Worm (Caenorhabditis elegans): Measurements from ENCODE around the gene cal-1.

cal-1 gene

ce11 chrV:12512773-12513172, 4.3 kb downstream of the cal-1 start, which contains the start of the genes T28H10.2 and lgmn-1 (continued):
- TF ChIP-seq snpc-1.2 (GFP tag; IDR thresholded peaks at IDR 0.05) (no peak), spr-1 (tag; optimal IDR thresholded peaks at IDR 0.05) (no peak), Y75B8A.6 (GFP tag; IDR thresholded peaks at IDR 0.05) (no peak), egl-27 (tag; optimal IDR thresholded peaks at IDR 0.05) (no peak), nhr-48 (tag; optimal IDR thresholded peaks at IDR 0.05) (peak; percentile 17), daf-19 (GFP tag; conservative IDR thresholded peaks at IDR 0.05) (no peak), cey-2 (tag; optimal IDR thresholded peaks at IDR 0.05; ENCODE audit: borderline replicate concordance, insufficient read depth) (no peak), D1046.2 (GFP tag; IDR thresholded peaks at IDR 0.05) (no peak), madf-9 (GFP tag; conservative IDR thresholded peaks at IDR 0.05) (no peak), R02D3.7 (tag; optimal IDR thresholded peaks at IDR 0.05) (no peak), nhr-11 (tag; optimal IDR thresholded peaks at IDR 0.05) (no peak), daf-12 (tag; optimal IDR thresholded peaks at IDR 0.05) (no peak), madf-5 (GFP tag; IDR thresholded peaks at IDR 0.05) (no peak), lin-13 (GFP tag; optimal IDR thresholded peaks at IDR 0.05) (no peak), sdz-12 (GFP tag; optimal IDR thresholded peaks at IDR 0.05) (no peak), aha-1 (tag) (no peak), gei-8 (GFP tag; optimal IDR thresholded peaks at IDR 0.05) (no peak), nhr-111 (GFP tag; optimal IDR thresholded peaks at IDR 0.05) (no peak), dve-1 (tag; optimal IDR thresholded peaks at IDR 0.05; ENCODE audit: insufficient read depth) (peak; percentile 77), ceh-20 (GFP tag; IDR thresholded peaks at IDR 0.05) (no peak), F37D6.2 (tag; optimal IDR thresholded peaks at IDR 0.05) (no peak), hif-1 (tag; optimal IDR thresholded peaks at IDR 0.05) (no peak), ztf-7 (tag; optimal IDR thresholded peaks at IDR 0.05) (no peak), pqm-1 (tag; optimal IDR thresholded peaks at IDR 0.05) (peak; percentile 94), nhr-10 (tag; optimal IDR thresholded peaks at IDR 0.05) (no peak), spr-3 (GFP tag; optimal IDR thresholded peaks at IDR 0.05) (no peak), lin-29 (GFP tag; IDR thresholded peaks at IDR 0.05) (no peak), mxl-3 (GFP tag; optimal IDR thresholded peaks at IDR 0.05) (no peak), saeg-2 (GFP tag; IDR thresholded peaks at IDR 0.05) (no peak), dpl-1 (GFP tag; optimal IDR thresholded peaks at IDR 0.05) (no peak), rbr-2 (tag; optimal IDR thresholded peaks at IDR 0.05) (no peak), lin-38 (GFP tag; IDR thresholded peaks at IDR 0.05) (no peak), T20F7.1 (GFP tag; optimal IDR thresholded peaks at IDR 0.05) (peak; percentile 50), tag-97 (GFP tag; IDR thresholded peaks at IDR 0.05) (no peak), dmd-6 (GFP tag; IDR thresholded peaks at IDR 0.05) (peak; percentile 78), lin-39 (tag; optimal IDR thresholded peaks at IDR 0.05) (no peak), Y5F2A.4 (GFP tag; optimal IDR thresholded peaks at IDR 0.05) (no peak), lim-7 (GFP tag; IDR thresholded peaks at IDR 0.05) (no peak), ceh-28 (tag; optimal IDR thresholded peaks at IDR 0.05) (no peak), Y48G9A.11 (GFP tag; IDR thresholded peaks at IDR 0.05) (no peak), F49E8.2 (tag; optimal IDR thresholded peaks at IDR 0.05; ENCODE audit: borderline replicate concordance) (no peak), unc-130 (GFP tag; optimal IDR thresholded peaks at IDR 0.05) (no peak), Y105C5A.15 (GFP tag; IDR thresholded peaks at IDR 0.05) (no peak), lin-1 (GFP tag; IDR thresholded peaks at IDR 0.05) (no peak), dmd-8 (GFP tag; IDR thresholded peaks at IDR 0.05) (no peak), nhr-28 (tag; optimal IDR thresholded peaks at IDR 0.05) (peak; percentile 91), hlh-30 (tag; optimal IDR thresholded peaks at IDR 0.05; ENCODE audit: insufficient read depth) (peak; percentile 84), ceh-44 (GFP tag; IDR thresholded peaks at IDR 0.05) (no peak), ceh-32 (tag; optimal IDR thresholded peaks at IDR 0.05; ENCODE audit: poor library complexity) (no peak), php-3 (GFP tag; IDR thresholded peaks at IDR 0.05) (0 out of 2 replicates have a peak, but pooled peaks have one; percentile 28), hmg-1.1 (GFP tag; IDR thresholded peaks at IDR 0.05) (no peak), fos-1 (tag; optimal IDR thresholded peaks at IDR 0.05) (no peak)

Data from whole organism, L4 larva.